Worm (Caenorhabditis elegans) whole organism, early embryonic: Measurements from ENCODE around the gene C13F10.5.

Experiments used
- F13C5.2 ChIP-seq: sonication (generic microtip); optimal IDR thresholded peaks from 2 replicates; lab custom pipeline; 2017; ENCODE audit warnings: mild to moderate bottlenecking, missing genetic modification characterization, inconsistent platforms, missing compliant biosample characterization
- aly-1 ChIP-seq: sonication (generic microtip); optimal IDR thresholded peaks from 2 replicates; lab custom pipeline; 2016; ENCODE audit warnings: missing genetic modification characterization, missing compliant biosample characterization
- ceh-13 ChIP-seq: fragments of 200-800 bp; sonication (Bioruptor generic); optimal IDR thresholded peaks from 2 replicates; lab custom pipeline; 2018; ENCODE audit warnings: mild to moderate bottlenecking, missing genetic modification characterization, missing compliant biosample characterization
- tbx-11 ChIP-seq: fragments of 200-800 bp; sonication (Bioruptor generic); IDR thresholded peaks from 2 replicates; pipeline ENCODE4 v1.3.6; 2022; ENCODE audit warnings: missing genetic modification characterization, missing compliant biosample characterization

- TF ChIP-seq tbx-11 (GFP tag; lab: Robert Waterston, UW) (no peak), aly-1 (tag; lab: Kevin White, UChicago) (no peak), F13C5.2 (no peak), ceh-13 (GFP tag; lab: Kevin White, UChicago) (no peak)
Measured at ce11 chrV:7239471-7239870, 20.6 kb upstream of the C13F10.5 start, which contains the start of gene C05C8.1.
